Worm (Caenorhabditis elegans): ENCODE results near the gene srz-90.

The srz-90 gene

DNA sequence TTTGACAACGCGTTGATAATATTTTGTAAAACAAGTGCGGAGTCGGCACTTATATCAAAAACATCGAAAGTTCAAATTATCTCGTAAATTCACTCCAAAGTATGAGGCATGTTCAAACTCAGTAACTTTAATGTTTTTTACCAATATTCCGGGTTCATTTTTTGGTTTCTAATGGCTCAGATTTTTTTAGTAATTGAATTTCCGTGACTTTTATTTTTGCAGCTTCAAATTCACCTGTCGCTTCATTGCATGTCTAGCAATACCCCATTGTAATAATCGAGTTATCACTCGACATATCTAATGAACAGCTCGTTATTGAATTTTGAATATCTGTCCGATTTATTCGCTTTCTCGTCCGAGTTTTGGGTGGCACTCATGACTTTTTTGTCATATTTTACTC lies at the start of gene srz-90:
Gene srz-90, plus strand, starts transcription at position 301 of the 400 bp plus-strand sequence.
- TF ChIP-seq tbx-8 (GFP tag; optimal IDR thresholded peaks at IDR 0.05) (no peak), snpc-4 (tag; optimal IDR thresholded peaks at IDR 0.05) (no peak), ztf-11 (tag; optimal IDR thresholded peaks at IDR 0.05) (no peak), zip-8 (tag; optimal IDR thresholded peaks at IDR 0.05) (no peak), mab-5 (tag; optimal IDR thresholded peaks at IDR 0.05) (no peak), lin-32 (GFP tag; optimal IDR thresholded peaks at IDR 0.05) (no peak)

ce11 chrV:17485078-17485477 lies 42.8 kb upstream of the srz-90 start, which contains the start of gene srh-111:
srh-111 (minus strand) TSS chrV:17485178.
- TF ChIP-seq ham-2 (GFP tag; optimal IDR thresholded peaks at IDR 0.05): no peak
- TF ChIP-seq mls-2 (tag; optimal IDR thresholded peaks at IDR 0.05): no peak
- TF ChIP-seq nhr-12 (tag; optimal IDR thresholded peaks at IDR 0.05): no peak
- TF ChIP-seq pha-4 (tag; optimal IDR thresholded peaks at IDR 0.05): no peak
- TF ChIP-seq mep-1 (tag; optimal IDR thresholded peaks at IDR 0.05): no peak
- TF ChIP-seq nhr-2 (tag; optimal IDR thresholded peaks at IDR 0.05): no peak
- TF ChIP-seq snpc-4 (tag; optimal IDR thresholded peaks at IDR 0.05): no peak
- no peak for TF ChIP-seq elt-3 (tag; optimal IDR thresholded peaks at IDR 0.05)
- TF ChIP-seq mab-5 (tag; optimal IDR thresholded peaks at IDR 0.05): no peak
- no peak for TF ChIP-seq unc-62 (GFP tag; optimal IDR thresholded peaks at IDR 0.05)
- TF ChIP-seq elt-1 (tag; optimal IDR thresholded peaks at IDR 0.05; ENCODE audit: borderline replicate concordance, insufficient read depth): no peak
- TF ChIP-seq flh-1 (GFP tag; optimal IDR thresholded peaks at IDR 0.05): no peak
- TF ChIP-seq sptf-1 (tag; optimal IDR thresholded peaks at IDR 0.05): no peak
- no peak for TF ChIP-seq drap-1 (GFP tag; optimal IDR thresholded peaks at IDR 0.05)
- TF ChIP-seq cnd-1 (tag; optimal IDR thresholded peaks at IDR 0.05): no peak
- TF ChIP-seq unc-120 (tag; optimal IDR thresholded peaks at IDR 0.05; ENCODE audit: poor library complexity, severe bottlenecking): no peak
- no peak for TF ChIP-seq ceh-39 (tag; optimal IDR thresholded peaks at IDR 0.05)
- TF ChIP-seq ztf-11 (tag; optimal IDR thresholded peaks at IDR 0.05): no peak

DNA sequence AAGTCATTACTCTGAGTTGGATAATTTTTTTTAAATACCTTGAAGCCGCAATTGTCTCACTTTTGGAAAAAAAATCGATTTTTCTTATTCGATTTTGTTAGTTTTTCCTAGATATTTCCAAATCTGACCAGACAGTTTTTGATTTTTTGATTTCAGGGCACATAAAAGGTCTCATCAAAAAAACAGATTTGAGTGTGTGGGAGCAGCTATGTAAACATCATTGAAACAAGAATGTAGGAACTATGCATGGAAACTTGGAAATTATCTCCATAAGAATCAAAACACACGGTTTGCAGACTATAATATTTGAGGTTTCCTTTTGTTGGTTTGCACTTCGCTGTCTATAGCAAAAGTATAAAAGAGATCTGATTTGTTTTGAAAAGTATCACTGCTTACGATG lies 41.8 kb upstream of the srz-90 start, which contains the start of gene scl-24:
Gene scl-24, plus strand, starts transcription at position 301 of the 400 bp plus-strand sequence.
- no peak for TF ChIP-seq snpc-4 (tag; optimal IDR thresholded peaks at IDR 0.05)
- no peak for TF ChIP-seq unc-39 (tag; optimal IDR thresholded peaks at IDR 0.05)
- TF ChIP-seq nhr-12 (tag; optimal IDR thresholded peaks at IDR 0.05): no peak
- TF ChIP-seq cnd-1 (tag; optimal IDR thresholded peaks at IDR 0.05): no peak
- TF ChIP-seq nhr-28 (tag; optimal IDR thresholded peaks at IDR 0.05): no peak

ce11 chrV:17493732-17494131 lies 34.1 kb upstream of the srz-90 start, which contains the start of gene fbxa-102:
fbxa-102 (minus strand) TSS chrV:17493832.
- TF ChIP-seq lin-13 (tag; optimal IDR thresholded peaks at IDR 0.05) (no peak), elt-3 (tag; optimal IDR thresholded peaks at IDR 0.05) (no peak), nhr-237 (tag; optimal IDR thresholded peaks at IDR 0.05) (no peak), ces-1 (GFP tag; optimal IDR thresholded peaks at IDR 0.05) (no peak), nhr-12 (tag; optimal IDR thresholded peaks at IDR 0.05) (no peak), ham-2 (GFP tag; optimal IDR thresholded peaks at IDR 0.05) (no peak), tbx-8 (GFP tag; optimal IDR thresholded peaks at IDR 0.05) (no peak), sem-2 (GFP tag; optimal IDR thresholded peaks at IDR 0.05) (no peak), unc-39 (tag; optimal IDR thresholded peaks at IDR 0.05) (no peak)

- TF ChIP-seq unc-39 (tag; optimal IDR thresholded peaks at IDR 0.05) (no peak), ceh-39 (tag; optimal IDR thresholded peaks at IDR 0.05) (no peak), nhr-76 (tag; optimal IDR thresholded peaks at IDR 0.05) (no peak), snpc-4 (tag; optimal IDR thresholded peaks at IDR 0.05) (no peak), ceh-83 (GFP tag; optimal IDR thresholded peaks at IDR 0.05) (no peak), sem-2 (GFP tag; optimal IDR thresholded peaks at IDR 0.05) (no peak), lin-13 (tag; optimal IDR thresholded peaks at IDR 0.05) (no peak), hlh-1 (tag; optimal IDR thresholded peaks at IDR 0.05) (no peak), nhr-12 (tag; optimal IDR thresholded peaks at IDR 0.05) (no peak), sptf-1 (tag; optimal IDR thresholded peaks at IDR 0.05) (no peak), nhr-2 (tag; optimal IDR thresholded peaks at IDR 0.05) (no peak), bed-3 (GFP tag; optimal IDR thresholded peaks at IDR 0.05) (no peak), M03D4.4 (tag; optimal IDR thresholded peaks at IDR 0.05) (no peak), zip-8 (tag; optimal IDR thresholded peaks at IDR 0.05) (no peak), unc-120 (tag; optimal IDR thresholded peaks at IDR 0.05; ENCODE audit: poor library complexity, severe bottlenecking) (no peak)
Measured at ce11 chrV:17496071-17496470, 31.8 kb upstream of the srz-90 start, which contains the start of gene srh-118. srh-118 (minus strand) TSS chrV:17496171.

Measured in whole organism, mixed stage, embryonic.